5 fruit fly cellular contexts compared by ENCODE assay signal in the genomic region with DNA sequence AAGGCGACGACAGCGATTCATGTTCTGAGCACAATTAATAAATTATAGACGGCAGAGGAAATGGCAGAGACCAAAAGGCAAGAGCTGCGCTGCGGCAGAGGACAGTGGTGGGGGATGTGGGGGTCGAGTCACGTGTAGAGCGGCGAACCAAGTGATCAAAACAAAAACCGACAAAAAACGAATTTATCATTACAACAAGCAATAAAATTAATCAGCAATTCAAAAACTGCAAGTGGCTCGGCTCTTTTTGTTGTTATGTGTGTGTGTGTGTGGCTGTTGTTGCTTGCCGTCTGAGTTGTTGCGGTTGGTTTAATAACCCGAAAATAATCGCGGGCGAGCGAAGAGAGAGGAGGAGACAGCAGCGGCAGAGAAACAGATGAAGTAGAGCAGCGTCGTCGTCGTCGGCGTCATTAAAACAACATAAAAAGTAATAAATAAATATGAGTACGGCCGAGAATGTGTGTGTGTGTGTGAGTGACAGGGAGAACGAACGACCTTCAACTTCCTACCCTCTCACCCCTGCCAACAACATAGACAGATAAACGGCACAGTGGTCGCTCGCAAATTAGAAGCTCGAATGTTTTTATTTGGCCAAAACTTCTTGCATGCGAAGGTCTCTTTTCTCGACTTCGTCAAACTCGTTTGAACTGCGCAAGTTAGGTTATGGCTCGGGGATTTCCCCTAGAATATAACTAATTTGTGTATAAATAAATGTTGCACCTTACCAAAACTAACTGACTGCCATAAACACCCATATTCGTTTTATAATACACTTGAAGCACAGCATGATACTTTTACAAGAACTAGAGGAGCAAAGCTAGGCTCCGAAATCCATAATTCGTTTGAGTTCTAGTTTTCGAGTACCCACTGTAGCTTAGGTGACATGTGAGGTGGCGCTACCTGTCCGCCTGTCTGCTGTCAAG.
TF ChIP-seq lines count a peak whose summit lies in the region.

No protein-coding gene starts in this region.

TF ChIP-seq in whole organism, adult, 20 proteins besides CTCF, POLR2A, EP300 and RAD21 (continued from another document):
- TF ChIP-seq bab1 (GFP tag; optimal IDR thresholded peaks at IDR 0.05; lab: Kevin White, UChicago) (peak; percentile 68), CG1620 (GFP tag; optimal IDR thresholded peaks at IDR 0.05; lab: Kevin White, UChicago) (peak; percentile 41), CG12768 (GFP tag; optimal IDR thresholded peaks at IDR 0.05; lab: Kevin White, UChicago) (no peak), CG14711 (tag; optimal IDR thresholded peaks at IDR 0.05; lab: Kevin White, UChicago) (peak; percentile 19), CG7045 (GFP tag; optimal IDR thresholded peaks at IDR 0.05; lab: Kevin White, UChicago) (peak; percentile 68), cnc (optimal IDR thresholded peaks at IDR 0.05; lab: Kevin White, UChicago) (no peak)

TF ChIP-seq in whole organism, embryonic, 481 proteins besides CTCF, POLR2A, EP300 and RAD21 (continued from another document and continues in another):
- peak; percentile 68 for TF ChIP-seq Dip3 (GFP tag; optimal IDR thresholded peaks at IDR 0.05; lab: Kevin White, UChicago)
- TF ChIP-seq CG17186 (GFP tag; optimal IDR thresholded peaks at IDR 0.05; lab: Kevin White, UChicago), result peak; percentile 39
- TF ChIP-seq Atf6 (GFP tag; IDR thresholded peaks at IDR 0.05; lab: Robert Waterston, UW), result no peak
- TF ChIP-seq pnt (GFP tag; optimal IDR thresholded peaks at IDR 0.05; lab: Kevin White, UChicago), result peak; percentile 71
- no peak for TF ChIP-seq CG10321 (GFP tag; IDR thresholded peaks at IDR 0.05; lab: Robert Waterston, UW)
- TF ChIP-seq H15 (GFP tag; IDR thresholded peaks at IDR 0.05; lab: Robert Waterston, UW), result no peak
- no peak for TF ChIP-seq zfh1 (GFP tag; IDR thresholded peaks at IDR 0.05; lab: Robert Waterston, UW)
- TF ChIP-seq Trl (optimal IDR thresholded peaks at IDR 0.05; lab: Kevin White, UChicago), result peak; percentile 13 to 42
- TF ChIP-seq Trl (GFP tag; optimal IDR thresholded peaks at IDR 0.05; lab: Kevin White, UChicago), result peak; percentile 59
- no peak for TF ChIP-seq Aef1 (GFP tag; IDR thresholded peaks at IDR 0.05; lab: Robert Waterston, UW)
- TF ChIP-seq CG9817 (tag; optimal IDR thresholded peaks at IDR 0.05; lab: Kevin White, UChicago), result peak; percentile 67
- TF ChIP-seq crc (GFP tag; optimal IDR thresholded peaks at IDR 0.05; lab: Kevin White, UChicago), result peak; percentile 49
- TF ChIP-seq fd102C (GFP tag; optimal IDR thresholded peaks at IDR 0.05; lab: Kevin White, UChicago), result no peak
- TF ChIP-seq Jarid2 (GFP tag; optimal IDR thresholded peaks at IDR 0.05; lab: Kevin White, UChicago), result peak; percentile 37
- TF ChIP-seq CG8478 (optimal IDR thresholded peaks at IDR 0.05; lab: Kevin White, UChicago), result no peak
- no peak for TF ChIP-seq dysf (GFP tag; IDR thresholded peaks at IDR 0.05; lab: Robert Waterston, UW)
- TF ChIP-seq CG2712 (tag; optimal IDR thresholded peaks at IDR 0.05; lab: Kevin White, UChicago), result peak; percentile 86
- peak; percentile 17 for TF ChIP-seq CG6654 (GFP tag; optimal IDR thresholded peaks at IDR 0.05; lab: Kevin White, UChicago)
- peak; percentile 68 for TF ChIP-seq CG12391 (tag; optimal IDR thresholded peaks at IDR 0.05; lab: Kevin White, UChicago)
- no peak for TF ChIP-seq Stat92E (GFP tag; optimal IDR thresholded peaks at IDR 0.05; lab: Kevin White, UChicago)
- peak; percentile 35 for TF ChIP-seq CG3838 (GFP tag; optimal IDR thresholded peaks at IDR 0.05; lab: Kevin White, UChicago)
- peak; percentile 35 for TF ChIP-seq CG12236 (GFP tag; optimal IDR thresholded peaks at IDR 0.05; lab: Kevin White, UChicago)
- TF ChIP-seq Myb (GFP tag; optimal IDR thresholded peaks at IDR 0.05; lab: Kevin White, UChicago), result peak; percentile 50
- peak; percentile 64 for TF ChIP-seq sima (GFP tag; optimal IDR thresholded peaks at IDR 0.05; lab: Kevin White, UChicago)
- TF ChIP-seq her (GFP tag; optimal IDR thresholded peaks at IDR 0.05; lab: Kevin White, UChicago), result peak; percentile 26
- TF ChIP-seq Hey (tag; optimal IDR thresholded peaks at IDR 0.05; lab: Kevin White, UChicago), result no peak
- peak; percentile 47 for TF ChIP-seq kah (GFP tag; optimal IDR thresholded peaks at IDR 0.05; lab: Kevin White, UChicago)
- no peak for TF ChIP-seq CG14050 (GFP tag; IDR thresholded peaks at IDR 0.05; lab: Robert Waterston, UW)
- TF ChIP-seq gt (GFP tag; IDR thresholded peaks at IDR 0.05; lab: Robert Waterston, UW), result no peak
- TF ChIP-seq CG12071 (GFP tag; optimal IDR thresholded peaks at IDR 0.05; lab: Kevin White, UChicago), result peak; percentile 16

TF ChIP-seq in whole organism, prepupa, 60 proteins besides CTCF, POLR2A, EP300 and RAD21 (continued from another document and continues in another):
- peak; percentile 27 for TF ChIP-seq CG6854 (GFP tag; optimal IDR thresholded peaks at IDR 0.05; lab: Kevin White, UChicago)
- no peak for TF ChIP-seq eg (GFP tag; IDR thresholded peaks at IDR 0.05; lab: Robert Waterston, UW)
- TF ChIP-seq Eip75B (GFP tag; optimal IDR thresholded peaks at IDR 0.05; lab: Kevin White, UChicago), result peak; percentile 80
- peak; percentile 43 for TF ChIP-seq CG34406 (GFP tag; optimal IDR thresholded peaks at IDR 0.05; lab: Kevin White, UChicago)
- TF ChIP-seq Eip78C (GFP tag; lab: Kevin White, UChicago), result peak; percentile 88
- peak; percentile 20 to 72 for TF ChIP-seq salr (GFP tag; optimal IDR thresholded peaks at IDR 0.05; lab: Kevin White, UChicago)
- TF ChIP-seq CG16779 (tag; optimal IDR thresholded peaks at IDR 0.05; lab: Kevin White, UChicago), result peak; percentile 75
- peak; percentile 70 for TF ChIP-seq CG6276 (GFP tag; optimal IDR thresholded peaks at IDR 0.05; lab: Kevin White, UChicago)
- peak; percentile 42 for TF ChIP-seq Eip93F (GFP tag; optimal IDR thresholded peaks at IDR 0.05; lab: Kevin White, UChicago)
- peak; percentile 79 for TF ChIP-seq OdsH (GFP tag; optimal IDR thresholded peaks at IDR 0.05; lab: Kevin White, UChicago)
- peak; percentile 70 for TF ChIP-seq esn (GFP tag; optimal IDR thresholded peaks at IDR 0.05; lab: Kevin White, UChicago)
- peak; percentile 58 for TF ChIP-seq Ets21C (GFP tag; optimal IDR thresholded peaks at IDR 0.05; lab: Kevin White, UChicago)
- no peak for TF ChIP-seq CG8119 (GFP tag; IDR thresholded peaks at IDR 0.05; lab: Robert Waterston, UW)
- peak; percentile 77 for TF ChIP-seq CG3032 (tag; optimal IDR thresholded peaks at IDR 0.05; lab: Kevin White, UChicago)
- TF ChIP-seq CG6792 (GFP tag; optimal IDR thresholded peaks at IDR 0.05; lab: Kevin White, UChicago), result peak; percentile 60
- TF ChIP-seq fkh (GFP tag; optimal IDR thresholded peaks at IDR 0.05; lab: Kevin White, UChicago), result peak; percentile 55
- peak; percentile 43 for TF ChIP-seq Lpt (GFP tag; optimal IDR thresholded peaks at IDR 0.05; lab: Kevin White, UChicago)
- TF ChIP-seq Smox (GFP tag; optimal IDR thresholded peaks at IDR 0.05; lab: Kevin White, UChicago), result peak; percentile 50
- TF ChIP-seq CG15336 (GFP tag; IDR thresholded peaks at IDR 0.05; lab: Robert Waterston, UW), result no peak
- TF ChIP-seq CG4318 (GFP tag; optimal IDR thresholded peaks at IDR 0.05; lab: Kevin White, UChicago), result peak; percentile 72
- TF ChIP-seq cyc (GFP tag; optimal IDR thresholded peaks at IDR 0.05; lab: Kevin White, UChicago), result peak; percentile 42
- TF ChIP-seq net (GFP tag; optimal IDR thresholded peaks at IDR 0.05; lab: Kevin White, UChicago), result peak; percentile 74
- peak; percentile 76 for TF ChIP-seq CG3919 (GFP tag; optimal IDR thresholded peaks at IDR 0.05; lab: Kevin White, UChicago)
- peak; percentile 73 for TF ChIP-seq CG10631 (GFP tag; optimal IDR thresholded peaks at IDR 0.05; lab: Kevin White, UChicago)
- peak; percentile 70 for TF ChIP-seq CG8632 (GFP tag; optimal IDR thresholded peaks at IDR 0.05; lab: Kevin White, UChicago)
- peak; percentile 43 for TF ChIP-seq Sox102F (GFP tag; optimal IDR thresholded peaks at IDR 0.05; lab: Kevin White, UChicago)
- peak; percentile 76 for TF ChIP-seq fd59A (GFP tag; optimal IDR thresholded peaks at IDR 0.05; lab: Kevin White, UChicago)
- no peak for TF ChIP-seq fd85E (GFP tag; optimal IDR thresholded peaks at IDR 0.05; lab: Kevin White, UChicago)
- peak; percentile 65 for TF ChIP-seq Sox15 (GFP tag; optimal IDR thresholded peaks at IDR 0.05; lab: Kevin White, UChicago)
- peak; percentile 3 for TF ChIP-seq Blimp-1 (GFP tag; optimal IDR thresholded peaks at IDR 0.05; lab: Kevin White, UChicago)

TF ChIP-seq in whole organism, pupa, 21 proteins besides CTCF, POLR2A, EP300 and RAD21 (continued from another document):
- TF ChIP-seq EcR (GFP tag; optimal IDR thresholded peaks at IDR 0.05; lab: Kevin White, UChicago) (peak; percentile 91), CG10348 (GFP tag; IDR thresholded peaks at IDR 0.05; lab: Robert Waterston, UW) (no peak), CG15710 (tag; optimal IDR thresholded peaks at IDR 0.05; lab: Kevin White, UChicago) (peak; percentile 72)

TF ChIP-seq in whole organism, wandering third instar larva, 38 proteins besides CTCF, POLR2A, EP300 and RAD21 (continued from another document):
- TF ChIP-seq HLH106 (tag; optimal IDR thresholded peaks at IDR 0.05; lab: Kevin White, UChicago), result peak; percentile 66
- TF ChIP-seq psq (GFP tag; optimal IDR thresholded peaks at IDR 0.05; lab: Kevin White, UChicago), result peak; percentile 99
- peak; percentile 65 for TF ChIP-seq woc (GFP tag; optimal IDR thresholded peaks at IDR 0.05; lab: Kevin White, UChicago)
- peak; percentile 51 for TF ChIP-seq Rel (GFP tag; optimal IDR thresholded peaks at IDR 0.05; lab: Kevin White, UChicago)
- TF ChIP-seq Rel (tag; optimal IDR thresholded peaks at IDR 0.05; lab: Kevin White, UChicago), result peak; percentile 64
- TF ChIP-seq dsf (GFP tag; optimal IDR thresholded peaks at IDR 0.05; lab: Kevin White, UChicago; ENCODE audit: borderline replicate concordance), result no peak
- TF ChIP-seq sage (GFP tag; optimal IDR thresholded peaks at IDR 0.05; lab: Kevin White, UChicago), result no peak
- TF ChIP-seq tai (GFP tag; optimal IDR thresholded peaks at IDR 0.05; lab: Kevin White, UChicago), result peak; percentile 45
- peak; percentile 43 for TF ChIP-seq Sp1 (GFP tag; optimal IDR thresholded peaks at IDR 0.05; lab: Kevin White, UChicago)
- no peak for TF ChIP-seq Jra (GFP tag; optimal IDR thresholded peaks at IDR 0.05; lab: Kevin White, UChicago)
- TF ChIP-seq ey (GFP tag; optimal IDR thresholded peaks at IDR 0.05; lab: Kevin White, UChicago), result peak; percentile 76
- TF ChIP-seq Dfd (GFP tag; optimal IDR thresholded peaks at IDR 0.05; lab: Kevin White, UChicago), result peak; percentile 35
- TF ChIP-seq CG32264 (GFP tag; optimal IDR thresholded peaks at IDR 0.05; lab: Kevin White, UChicago), result no peak
- TF ChIP-seq dmrt93B (GFP tag; optimal IDR thresholded peaks at IDR 0.05; lab: Kevin White, UChicago), result peak; percentile 52
- TF ChIP-seq pan (optimal IDR thresholded peaks at IDR 0.05; lab: Kevin White, UChicago), result no peak
- TF ChIP-seq fru (GFP tag; optimal IDR thresholded peaks at IDR 0.05; lab: Kevin White, UChicago), result peak; percentile 78
- TF ChIP-seq Myc (optimal IDR thresholded peaks at IDR 0.05; lab: Kevin White, UChicago), result no peak
- TF ChIP-seq h (GFP tag; optimal IDR thresholded peaks at IDR 0.05; lab: Kevin White, UChicago), result peak; percentile 73
- no peak for TF ChIP-seq Hr78 (GFP tag; optimal IDR thresholded peaks at IDR 0.05; lab: Kevin White, UChicago)
- peak in 1 of 2 experiments; percentile 75 for TF ChIP-seq foxo (GFP tag; optimal IDR thresholded peaks at IDR 0.05; lab: Kevin White, UChicago)
- peak; percentile 41 for TF ChIP-seq brk (GFP tag; optimal IDR thresholded peaks at IDR 0.05; lab: Kevin White, UChicago)
- TF ChIP-seq Hnf4 (GFP tag; optimal IDR thresholded peaks at IDR 0.05; lab: Kevin White, UChicago), result no peak
TF ChIP-seq in whole organism, wandering third instar larva: peak in this region for 21.
